Worm (Caenorhabditis elegans): ENCODE data around the gene lin-8.

The lin-8 gene

ce11 chrII:3056266-3056872 lies at the start of gene lin-8:
Gene lin-8, plus strand, starts transcription at chrII:3056822.
- TF ChIP-seq ama-1 (optimal IDR thresholded peaks at IDR 0.05) (no peak), nhr-6 (tag; optimal IDR thresholded peaks at IDR 0.05) (no peak), elt-1 (tag; optimal IDR thresholded peaks at IDR 0.05) (no peak), nhr-12 (tag; optimal IDR thresholded peaks at IDR 0.05) (no peak), nhr-77 (tag; optimal IDR thresholded peaks at IDR 0.05) (no peak), nhr-10 (tag; optimal IDR thresholded peaks at IDR 0.05) (no peak), zag-1 (tag; optimal IDR thresholded peaks at IDR 0.05) (no peak), nhr-21 (tag; optimal IDR thresholded peaks at IDR 0.05) (no peak), lin-39 (tag; optimal IDR thresholded peaks at IDR 0.05) (no peak), ztf-1 (GFP tag; conservative IDR thresholded peaks at IDR 0.05) (no peak), sma-3 (GFP tag; optimal IDR thresholded peaks at IDR 0.05) (no peak), nhr-25 (tag; optimal IDR thresholded peaks at IDR 0.05) (no peak), C34F6.9 (tag; optimal IDR thresholded peaks at IDR 0.05) (no peak)

ce11 chrII:3008400-3008799 lies 48.2 kb upstream of the lin-8 start, which contains the start of gene sdz-5:
Gene sdz-5, plus strand, starts transcription at chrII:3008700.
- TF ChIP-seq sma-3 (GFP tag; optimal IDR thresholded peaks at IDR 0.05) (no peak), gmeb-1 (tag; optimal IDR thresholded peaks at IDR 0.05) (no peak), mab-5 (tag; optimal IDR thresholded peaks at IDR 0.05) (no peak), lin-11 (tag; optimal IDR thresholded peaks at IDR 0.05) (no peak), elt-3 (tag; optimal IDR thresholded peaks at IDR 0.05) (no peak), R02D3.7 (tag; optimal IDR thresholded peaks at IDR 0.05) (no peak), nhr-77 (tag; optimal IDR thresholded peaks at IDR 0.05) (no peak), peb-1 (tag; optimal IDR thresholded peaks at IDR 0.05) (no peak), lsy-2 (tag; optimal IDR thresholded peaks at IDR 0.05) (no peak)

- TF ChIP-seq unc-62 (GFP tag; optimal IDR thresholded peaks at IDR 0.05) (no peak), elt-3 (tag; optimal IDR thresholded peaks at IDR 0.05) (no peak), unc-55 (GFP tag; optimal IDR thresholded peaks at IDR 0.05) (no peak), lsy-2 (tag; optimal IDR thresholded peaks at IDR 0.05) (no peak), crh-2 (tag; optimal IDR thresholded peaks at IDR 0.05) (no peak), nhr-11 (tag; optimal IDR thresholded peaks at IDR 0.05) (no peak), ZK546.5 (tag; optimal IDR thresholded peaks at IDR 0.05) (no peak), nhr-10 (tag; optimal IDR thresholded peaks at IDR 0.05) (no peak)
Observed at ce11 chrII:3012133-3012532, 44.5 kb upstream of the lin-8 start, which contains the start of gene C41H7.9. Gene C41H7.9, minus strand, starts transcription at chrII:3012233.

- TF ChIP-seq fos-1 (tag; optimal IDR thresholded peaks at IDR 0.05) (peak; percentile 85), snpc-4 (tag; optimal IDR thresholded peaks at IDR 0.05) (no peak), crh-2 (tag; optimal IDR thresholded peaks at IDR 0.05) (peak; percentile 4), ama-1 (optimal IDR thresholded peaks at IDR 0.05) (no peak), gmeb-1 (tag; optimal IDR thresholded peaks at IDR 0.05) (no peak), nhr-11 (tag; optimal IDR thresholded peaks at IDR 0.05) (no peak), sma-3 (GFP tag; optimal IDR thresholded peaks at IDR 0.05) (no peak), nhr-12 (tag; optimal IDR thresholded peaks at IDR 0.05) (no peak), nhr-23 (tag; optimal IDR thresholded peaks at IDR 0.05) (no peak), nhr-25 (tag; optimal IDR thresholded peaks at IDR 0.05) (no peak), lsy-2 (tag; optimal IDR thresholded peaks at IDR 0.05) (no peak), unc-55 (GFP tag; optimal IDR thresholded peaks at IDR 0.05) (no peak), unc-39 (tag; optimal IDR thresholded peaks at IDR 0.05) (no peak)
Observed at ce11 chrII:3014196-3014849, 42.3 kb upstream of the lin-8 start, which contains the start of gene C41H7.2. Gene C41H7.2, plus strand, starts transcription at chrII:3014817.

ce11 chrII:3019807-3020206 lies 36.8 kb upstream of the lin-8 start, which contains the start of gene clec-3:
Gene clec-3, minus strand, starts transcription at chrII:3019907.
- TF ChIP-seq mdl-1 (tag; optimal IDR thresholded peaks at IDR 0.05): no peak
- TF ChIP-seq mab-5 (tag; optimal IDR thresholded peaks at IDR 0.05): no peak
- TF ChIP-seq sma-3 (GFP tag; optimal IDR thresholded peaks at IDR 0.05): no peak
- TF ChIP-seq nhr-237 (tag; optimal IDR thresholded peaks at IDR 0.05): no peak
- no peak for TF ChIP-seq alr-1 (tag; optimal IDR thresholded peaks at IDR 0.05)
- no peak for TF ChIP-seq ama-1 (optimal IDR thresholded peaks at IDR 0.05)
- no peak for TF ChIP-seq sma-9 (GFP tag; optimal IDR thresholded peaks at IDR 0.05)
- TF ChIP-seq sma-9 (tag; optimal IDR thresholded peaks at IDR 0.05): no peak
- TF ChIP-seq skn-1 (tag; optimal IDR thresholded peaks at IDR 0.05): no peak
- no peak for TF ChIP-seq fos-1 (tag; optimal IDR thresholded peaks at IDR 0.05)
- no peak for TF ChIP-seq nhr-10 (tag; optimal IDR thresholded peaks at IDR 0.05)
- no peak for TF ChIP-seq C34F6.9 (tag; optimal IDR thresholded peaks at IDR 0.05)
- TF ChIP-seq nhr-11 (tag; optimal IDR thresholded peaks at IDR 0.05): no peak
- TF ChIP-seq mbf-1 (tag; optimal IDR thresholded peaks at IDR 0.05): no peak
- TF ChIP-seq nhr-21 (tag; optimal IDR thresholded peaks at IDR 0.05): no peak
- no peak for TF ChIP-seq lin-11 (tag; optimal IDR thresholded peaks at IDR 0.05)
- TF ChIP-seq ZK546.5 (tag; optimal IDR thresholded peaks at IDR 0.05): no peak
- no peak for TF ChIP-seq crh-2 (tag; optimal IDR thresholded peaks at IDR 0.05)
- no peak for TF ChIP-seq ztf-4 (tag; optimal IDR thresholded peaks at IDR 0.05)
